Fruit fly (Drosophila melanogaster): ENCODE results near the gene Taf12.

Gene Taf12

DNA sequence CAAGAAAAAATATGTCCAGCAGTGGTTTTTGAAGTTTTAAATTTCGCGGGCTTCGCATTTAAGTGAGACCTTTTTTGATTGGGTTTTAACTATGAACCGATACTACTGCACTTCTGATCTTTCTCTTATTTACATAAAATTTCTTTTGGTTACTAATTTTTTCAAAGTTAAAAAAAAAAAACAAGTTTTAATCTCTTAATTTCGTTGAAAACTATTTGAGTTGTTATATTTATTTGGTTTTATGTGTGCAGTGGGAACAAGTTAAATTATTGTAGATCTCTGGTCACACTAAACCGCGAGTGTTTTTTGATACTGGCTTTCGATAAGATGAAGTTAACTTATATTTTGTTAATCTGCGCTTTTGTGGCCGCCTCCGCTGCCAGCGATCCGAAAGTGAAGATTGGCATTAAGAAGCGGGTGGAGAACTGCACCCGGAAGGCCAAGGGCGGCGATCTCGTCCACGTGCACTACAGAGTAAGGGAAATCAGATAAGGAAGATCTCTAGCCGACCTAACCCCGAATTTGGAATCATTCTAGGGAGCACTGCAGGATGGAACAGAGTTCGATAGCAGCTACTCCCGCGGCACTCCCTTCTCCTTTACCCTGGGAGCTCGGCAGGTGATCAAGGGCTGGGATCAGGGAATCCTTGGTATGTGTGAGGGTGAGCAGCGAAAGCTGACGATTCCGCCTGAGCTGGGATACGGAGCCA, 5.4 kb downstream of the Taf12 start, which contains the start of gene CG14715 (continued):
- TF ChIP-seq Camta (GFP tag; optimal IDR thresholded peaks at IDR 0.05) (peak; percentile 18), salm (tag; optimal IDR thresholded peaks at IDR 0.05) (no peak), fd96Cb (tag; optimal IDR thresholded peaks at IDR 0.05) (no peak), CG33557 (GFP tag; optimal IDR thresholded peaks at IDR 0.05) (no peak), CG15479 (GFP tag; optimal IDR thresholded peaks at IDR 0.05) (no peak), dm (GFP tag; optimal IDR thresholded peaks at IDR 0.05) (peak; percentile 62), fd102C (GFP tag; optimal IDR thresholded peaks at IDR 0.05) (no peak), CG4854 (GFP tag; optimal IDR thresholded peaks at IDR 0.05) (no peak), fd64A (GFP tag; optimal IDR thresholded peaks at IDR 0.05) (no peak), Dll (GFP tag; IDR thresholded peaks at IDR 0.05; ENCODE audit: partially characterized antibody) (peak; percentile 68; the same call in 3 of the 4 replicates), CG16813 (GFP tag; IDR thresholded peaks at IDR 0.05; ENCODE audit: partially characterized antibody) (peak; percentile 58), Sry-β (GFP tag; optimal IDR thresholded peaks at IDR 0.05) (no peak), CG8089 (GFP tag; optimal IDR thresholded peaks at IDR 0.05) (no peak), Dbx (GFP tag; IDR thresholded peaks at IDR 0.05) (no peak), Chrac-16 (GFP tag; optimal IDR thresholded peaks at IDR 0.05) (peak; percentile 39), ara (GFP tag; IDR thresholded peaks at IDR 0.05) (no peak), Dip3 (GFP tag; optimal IDR thresholded peaks at IDR 0.05) (peak; percentile 40), chinmo (GFP tag; IDR thresholded peaks at IDR 0.05; ENCODE audit: partially characterized antibody) (no peak), zen2 (GFP tag; IDR thresholded peaks at IDR 0.05; ENCODE audit: partially characterized antibody) (no peak), stwl (tag; optimal IDR thresholded peaks at IDR 0.05) (peak; percentile 69), Ravus (GFP tag; IDR thresholded peaks at IDR 0.05) (no peak), CG9797 (GFP tag; optimal IDR thresholded peaks at IDR 0.05) (peak; percentile 80), MTF-1 (GFP tag; optimal IDR thresholded peaks at IDR 0.05; ENCODE audit: borderline replicate concordance) (no peak), br (optimal IDR thresholded peaks at IDR 0.05) (no peak), CG3281 (GFP tag; optimal IDR thresholded peaks at IDR 0.05) (no peak), Myb (GFP tag; optimal IDR thresholded peaks at IDR 0.05) (peak; percentile 28), CG10267 (tag; optimal IDR thresholded peaks at IDR 0.05) (peak; percentile 70), crp (GFP tag; optimal IDR thresholded peaks at IDR 0.05) (no peak), CG4404 (GFP tag; IDR thresholded peaks at IDR 0.05) (no peak), Fer3 (tag; optimal IDR thresholded peaks at IDR 0.05) (peak; percentile 3), CG42726 (GFP tag; IDR thresholded peaks at IDR 0.05; ENCODE audit: partially characterized antibody) (no peak), Mad (GFP tag; optimal IDR thresholded peaks at IDR 0.05) (no peak), CG9727 (GFP tag; optimal IDR thresholded peaks at IDR 0.05) (peak; percentile 30), B-H2 (GFP tag; optimal IDR thresholded peaks at IDR 0.05) (no peak), CG8478 (optimal IDR thresholded peaks at IDR 0.05) (no peak), sim (GFP tag; IDR thresholded peaks at IDR 0.05) (no peak), Ets65A (GFP tag) (peak; percentile 85), GATAe (GFP tag; conservative IDR thresholded peaks at IDR 0.05) (peak; percentile 52; the same call in 1 of the 2 replicates), HHEX (GFP tag; optimal IDR thresholded peaks at IDR 0.05) (no peak), Dad (GFP tag; optimal IDR thresholded peaks at IDR 0.05) (peak; percentile 29), zfh2 (GFP tag; optimal IDR thresholded peaks at IDR 0.05) (peak; percentile 39), Bteb2 (GFP tag; optimal IDR thresholded peaks at IDR 0.05) (no peak), BEAF-32 (GFP tag; optimal IDR thresholded peaks at IDR 0.05) (peak; percentile 69), odd (GFP tag; optimal IDR thresholded peaks at IDR 0.05) (no peak), gce (GFP tag; IDR thresholded peaks at IDR 0.05) (no peak), corto (GFP tag; optimal IDR thresholded peaks at IDR 0.05) (no peak), sisA (GFP tag; IDR thresholded peaks at IDR 0.05) (peak; percentile 49), CG6813 (GFP tag; optimal IDR thresholded peaks at IDR 0.05) (no peak), tin (GFP tag; optimal IDR thresholded peaks at IDR 0.05) (peak; percentile 44), CG9437 (GFP tag; optimal IDR thresholded peaks at IDR 0.05) (no peak)

Measured in whole organism, embryonic.